Worm (Caenorhabditis elegans): ENCODE data around the gene Y60C6A.2.

The Y60C6A.2 gene

DNA sequence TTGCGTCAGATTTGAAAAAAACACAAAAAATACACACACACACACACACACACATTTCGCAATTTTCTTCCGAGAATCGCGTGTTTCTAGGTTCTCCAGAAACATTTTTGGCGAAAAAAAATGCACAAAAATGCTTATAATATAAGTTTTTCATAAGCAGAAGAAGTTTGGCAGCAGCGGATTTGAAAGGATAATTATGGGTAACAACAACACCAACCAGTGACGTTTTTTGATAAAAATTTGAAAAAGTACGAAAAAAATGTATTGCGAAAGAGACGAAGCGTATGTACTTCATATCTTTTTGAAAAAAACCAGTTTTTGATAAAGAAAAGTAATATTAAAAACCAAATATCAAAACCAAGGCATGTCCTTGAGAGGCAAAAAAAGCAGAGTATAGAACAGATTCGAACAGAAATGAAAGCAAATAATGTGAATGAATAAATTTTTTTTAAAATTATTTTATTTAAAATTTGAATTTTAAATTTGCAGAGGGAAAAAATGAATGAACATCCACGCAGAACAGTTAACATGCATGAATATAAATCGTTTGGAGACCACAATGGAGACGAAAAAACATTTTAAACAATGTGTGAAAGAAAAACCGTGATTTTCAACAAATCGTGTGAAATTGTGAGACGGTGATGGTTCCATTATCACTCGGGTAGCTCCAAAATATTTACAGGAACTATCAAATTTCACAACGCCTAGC, 38.6 kb upstream of the Y60C6A.2 start (continued):
- TF ChIP-seq lin-15B (tag; optimal IDR thresholded peaks at IDR 0.05) (peak; percentile 39), dmd-6 (GFP tag; IDR thresholded peaks at IDR 0.05) (peak; percentile 8; the same call in 1 of the 2 replicates), nhr-25 (tag; optimal IDR thresholded peaks at IDR 0.05; ENCODE audit: borderline replicate concordance, insufficient read depth) (no peak), lin-1 (GFP tag; IDR thresholded peaks at IDR 0.05) (peak; percentile 30; the same call in 1 of the 2 replicates), hif-1 (tag; optimal IDR thresholded peaks at IDR 0.05) (peak in 1 of 2 experiments; percentile 67), ceh-28 (tag; optimal IDR thresholded peaks at IDR 0.05) (no peak), nhr-102 (tag; optimal IDR thresholded peaks at IDR 0.05) (peak; percentile 69), ztf-11 (tag; optimal IDR thresholded peaks at IDR 0.05) (no peak), mes-2 (tag; optimal IDR thresholded peaks at IDR 0.05; ENCODE audit: poor library complexity, severe bottlenecking) (peak; percentile 9), snpc-1.2 (GFP tag; IDR thresholded peaks at IDR 0.05) (peak; percentile 20; the same call in 1 of the 2 replicates), egl-27 (tag; optimal IDR thresholded peaks at IDR 0.05) (no peak), lsy-2 (tag; optimal IDR thresholded peaks at IDR 0.05) (peak in 1 of 2 experiments; percentile 45), zfp-2 (tag; optimal IDR thresholded peaks at IDR 0.05) (no peak), egl-43 (GFP tag; IDR thresholded peaks at IDR 0.05) (no peak), ctbp-1 (GFP tag; IDR thresholded peaks at IDR 0.05) (peak; percentile 47), hlh-30 (tag; optimal IDR thresholded peaks at IDR 0.05; ENCODE audit: insufficient read depth) (peak; percentile 34), spr-3 (GFP tag; optimal IDR thresholded peaks at IDR 0.05) (peak; percentile 24), mep-1 (tag; optimal IDR thresholded peaks at IDR 0.05) (peak; percentile 80), sdz-12 (GFP tag; optimal IDR thresholded peaks at IDR 0.05) (no peak), duxl-1 (tag; optimal IDR thresholded peaks at IDR 0.05; ENCODE audit: poor library complexity) (peak; percentile 48), arid-1 (GFP tag; conservative IDR thresholded peaks at IDR 0.05) (peak; percentile 40; the same call in 1 of the 2 replicates), gei-8 (GFP tag; optimal IDR thresholded peaks at IDR 0.05) (peak; percentile 54), aha-1 (tag) (peak; percentile 4), mdt-29 (GFP tag; IDR thresholded peaks at IDR 0.05) (peak; percentile 67; the same call in 1 of the 2 replicates), spr-1 (tag; optimal IDR thresholded peaks at IDR 0.05) (peak; percentile 34), zip-11 (GFP tag; IDR thresholded peaks at IDR 0.05) (0 out of 2 replicates have a peak, but pooled peaks have one; percentile 6), php-3 (GFP tag; IDR thresholded peaks at IDR 0.05) (no peak), dmd-8 (GFP tag; IDR thresholded peaks at IDR 0.05) (peak; percentile 19; the same call in 1 of the 2 replicates), lin-13 (GFP tag; optimal IDR thresholded peaks at IDR 0.05) (peak; percentile 34), nhr-111 (GFP tag; optimal IDR thresholded peaks at IDR 0.05) (peak; percentile 36), Y48G9A.11 (GFP tag; IDR thresholded peaks at IDR 0.05) (0 out of 2 replicates have a peak, but pooled peaks have one; percentile 24), lir-3 (tag; optimal IDR thresholded peaks at IDR 0.05) (peak; percentile 10)

DNA sequence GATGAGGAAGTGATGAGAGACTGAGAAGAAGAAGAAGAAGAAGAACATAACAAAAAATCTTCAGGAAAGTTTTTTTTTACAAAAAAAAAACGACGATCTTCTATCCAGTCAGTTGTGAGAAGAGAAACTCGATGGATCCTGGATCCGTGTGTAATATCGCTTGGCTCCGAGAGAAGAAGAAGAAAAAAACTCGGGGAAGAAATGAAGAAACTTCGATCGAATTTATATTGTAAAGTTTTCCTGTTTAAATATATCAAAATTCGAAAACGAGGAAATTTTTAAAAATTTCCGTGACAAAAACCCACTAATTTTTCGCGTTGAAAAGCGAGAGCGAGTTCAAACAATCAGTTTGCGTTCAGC, 38.1 kb upstream of the Y60C6A.2 start, which contains the start of gene adss-1:
Gene adss-1 (minus strand): TSS at position 101 of the 360 bp plus-strand sequence.
- TF ChIP-seq ceh-62 (tag; optimal IDR thresholded peaks at IDR 0.05) (no peak), pha-4 (GFP tag; IDR thresholded peaks at IDR 0.05) (no peak), pha-4 (tag; optimal IDR thresholded peaks at IDR 0.05) (no peak), nhr-42 (GFP tag; IDR thresholded peaks at IDR 0.05) (no peak), Y105C5A.15 (GFP tag; IDR thresholded peaks at IDR 0.05) (no peak), ceh-20 (GFP tag; IDR thresholded peaks at IDR 0.05) (no peak), mes-2 (tag; optimal IDR thresholded peaks at IDR 0.05; ENCODE audit: poor library complexity, severe bottlenecking) (no peak), madf-9 (GFP tag; conservative IDR thresholded peaks at IDR 0.05) (no peak), mdl-1 (tag; optimal IDR thresholded peaks at IDR 0.05) (no peak), lin-39 (tag; optimal IDR thresholded peaks at IDR 0.05) (no peak), jun-1 (tag; optimal IDR thresholded peaks at IDR 0.05) (no peak), set-16 (GFP tag; IDR thresholded peaks at IDR 0.05) (no peak), spr-3 (GFP tag; optimal IDR thresholded peaks at IDR 0.05) (no peak)
